Worm (Caenorhabditis elegans): ENCODE data around the gene T05A8.2.

ce11 chrII:2705200-2705599 is 5.6 kb downstream of the T05A8.2 start, which contains the start of gene srh-128:
- no peak for TF ChIP-seq unc-120 (tag; optimal IDR thresholded peaks at IDR 0.05; ENCODE audit: poor library complexity, severe bottlenecking)
- TF ChIP-seq mls-2 (tag; optimal IDR thresholded peaks at IDR 0.05): no peak
- TF ChIP-seq sptf-1 (tag; optimal IDR thresholded peaks at IDR 0.05): no peak
- TF ChIP-seq tbx-8 (GFP tag; optimal IDR thresholded peaks at IDR 0.05): no peak
- no peak for TF ChIP-seq sem-2 (GFP tag; optimal IDR thresholded peaks at IDR 0.05)
- TF ChIP-seq nhr-12 (tag; optimal IDR thresholded peaks at IDR 0.05): no peak
- no peak for TF ChIP-seq ztf-11 (tag; optimal IDR thresholded peaks at IDR 0.05)
- TF ChIP-seq unc-39 (tag; optimal IDR thresholded peaks at IDR 0.05): no peak
- TF ChIP-seq lin-13 (tag; optimal IDR thresholded peaks at IDR 0.05): no peak

Data from whole organism, mixed stage, embryonic.